Worm (Caenorhabditis elegans): ENCODE results near the gene tbc-3.

DNA sequence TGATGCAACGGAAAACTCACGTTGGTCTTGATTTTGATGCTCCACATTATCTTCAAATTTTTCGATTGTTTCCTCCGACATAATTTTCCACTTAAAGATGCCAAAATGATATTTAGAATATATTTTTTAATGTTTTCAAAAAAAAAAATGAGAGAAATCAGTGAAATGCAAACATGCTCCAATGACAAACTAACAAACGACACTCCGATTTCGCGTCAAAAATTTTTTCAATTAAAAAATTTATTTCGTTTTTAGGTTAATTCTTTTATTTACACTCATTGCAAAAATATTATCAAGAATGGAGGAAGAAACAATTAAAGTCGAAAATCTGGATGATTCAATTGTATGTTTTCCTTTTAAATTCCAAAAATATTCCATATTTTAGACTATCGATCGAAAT is 33.2 kb downstream of the tbc-3 start, which contains the start of the genes trmt-10A and F25H8.2:
- TF ChIP-seq dao-5 (tag; optimal IDR thresholded peaks at IDR 0.05) (no peak), him-1 (tag; optimal IDR thresholded peaks at IDR 0.05) (no peak)

Data from whole organism, L4/young adult.